Worm (Caenorhabditis elegans) whole organism, young adult: ENCODE results near the gene magu-4.

Experiments
- B0035.1 ChIP-seq: sonication (generic microtip); optimal IDR thresholded peaks from 2 replicates; lab custom pipeline; 2016; ENCODE audit warnings: missing genetic modification characterization, mild to moderate bottlenecking, missing compliant biosample characterization, missing genotype, missing genetic modification reagents
- D2030.7 ChIP-seq: fragments of 200-800 bp; sonication (Bioruptor generic); IDR thresholded peaks from 2 replicates; pipeline ENCODE4 v1.3.6; 2022; ENCODE audit warnings: missing genetic modification reagents, missing genetic modification characterization, missing compliant biosample characterization
- F37B4.10 ChIP-seq: fragments of 200-800 bp; sonication (Bioruptor generic); IDR thresholded peaks from 2 replicates; pipeline ENCODE4 v1.3.6; 2022; ENCODE audit warnings: missing genetic modification characterization, missing compliant biosample characterization
- F49E8.2 ChIP-seq: sonication (generic microtip); optimal IDR thresholded peaks from 3 replicates; lab custom pipeline; 2017; ENCODE audit warnings: missing genetic modification characterization, mild to moderate bottlenecking, missing compliant biosample characterization, antibody characterized with exemption, moderate library complexity; ENCODE audit not compliant: insufficient read depth
- T26A5.8 ChIP-seq: sonication (generic microtip); optimal IDR thresholded peaks from 2 replicates; lab custom pipeline; 2016; ENCODE audit warnings: missing genetic modification characterization, missing compliant biosample characterization
- Y67H2A.10 ChIP-seq: fragments of 200-800 bp; sonication (Bioruptor generic); conservative IDR thresholded peaks from 2 replicates; pipeline ENCODE4 v1.3.6; 2022; ENCODE audit warnings: missing genetic modification reagents, missing genetic modification characterization, missing compliant biosample characterization
- Y79H2A.3 ChIP-seq: fragments of 200-800 bp; sonication (Bioruptor generic); conservative IDR thresholded peaks from 2 replicates; pipeline ENCODE4 v1.3.6; 2022; ENCODE audit warnings: missing genetic modification reagents, missing genetic modification characterization, missing compliant biosample characterization
- ZK185.1 ChIP-seq: sonication (generic microtip); optimal IDR thresholded peaks from 2 replicates; lab custom pipeline; 2016; ENCODE audit warnings: mild to moderate bottlenecking, missing genetic modification characterization, missing compliant biosample characterization; ENCODE audit not compliant: poor library complexity, severe bottlenecking
- aptf-2 ChIP-seq: fragments of 200-800 bp; sonication (Bioruptor generic); conservative IDR thresholded peaks from 2 replicates; pipeline ENCODE4 v1.3.6; 2022; ENCODE audit warnings: missing genetic modification reagents, missing genetic modification characterization, missing compliant biosample characterization
- aptf-3 ChIP-seq: fragments of 200-800 bp; sonication (Bioruptor generic); IDR thresholded peaks from 2 replicates; pipeline ENCODE4 v1.3.6; 2022; ENCODE audit warnings: missing genetic modification characterization, missing compliant biosample characterization
- cebp-2 ChIP-seq: fragments of 200-800 bp; sonication (Bioruptor generic); IDR thresholded peaks from 2 replicates; pipeline ENCODE4 v1.3.6; 2022; ENCODE audit warnings: missing genetic modification characterization, missing compliant biosample characterization
- ceh-40 ChIP-seq: fragments of 200-800 bp; sonication (Bioruptor generic); IDR thresholded peaks from 2 replicates; pipeline ENCODE4 v1.3.6; 2022; ENCODE audit warnings: missing genetic modification characterization, missing compliant biosample characterization
- ceh-58 ChIP-seq: fragments of 200-800 bp; sonication (Bioruptor generic); IDR thresholded peaks from 2 replicates; pipeline ENCODE4 v1.3.6; 2022; ENCODE audit warnings: missing genetic modification characterization, missing compliant biosample characterization
- ceh-79 ChIP-seq: sonication (generic microtip); optimal IDR thresholded peaks from 2 replicates; lab custom pipeline; 2017; ENCODE audit warnings: mild to moderate bottlenecking, missing genetic modification characterization, missing compliant biosample characterization
- dox-1 ChIP-seq: fragments of 200-800 bp; sonication (Bioruptor generic); IDR thresholded peaks from 2 replicates; pipeline ENCODE4 v1.3.6; 2022; ENCODE audit warnings: missing genetic modification reagents, missing genetic modification characterization, missing compliant biosample characterization
- dpl-1 ChIP-seq: fragments of 150-350 bp; optimal IDR thresholded peaks from 2 replicates; lab custom pipeline; 2014; ENCODE audit warnings: missing biosample characterization, missing genetic modification reagents, missing genetic modification characterization
- egl-18 ChIP-seq: fragments of 200-800 bp; sonication (Bioruptor generic); IDR thresholded peaks from 2 replicates; pipeline ENCODE4 v1.3.6; 2022; ENCODE audit warnings: missing genetic modification reagents, missing genetic modification characterization, missing compliant biosample characterization
- egrh-3 ChIP-seq: fragments of 200-800 bp; sonication (Bioruptor generic); IDR thresholded peaks from 2 replicates; pipeline ENCODE4 v1.3.6; 2022; ENCODE audit warnings: missing genetic modification reagents, missing genetic modification characterization, missing compliant biosample characterization
- ets-4 ChIP-seq: fragments of 200-800 bp; sonication (Bioruptor generic); optimal IDR thresholded peaks from 2 replicates; lab custom pipeline; 2018; ENCODE audit warnings: mild to moderate bottlenecking, missing genetic modification characterization, missing compliant biosample characterization
- hlh-26 ChIP-seq: fragments of 200-800 bp; sonication (Bioruptor generic); conservative IDR thresholded peaks from 2 replicates; pipeline ENCODE4 v1.3.6; 2022; ENCODE audit warnings: missing genetic modification reagents, missing genetic modification characterization, missing compliant biosample characterization
- lin-26 ChIP-seq: fragments of 200-800 bp; sonication (Bioruptor generic); IDR thresholded peaks from 2 replicates; pipeline ENCODE4 v1.3.6; 2022; ENCODE audit warnings: missing genetic modification reagents, missing genetic modification characterization, missing compliant biosample characterization
- lin-35 ChIP-seq, 3 experiments: fragments of 150-350 bp in 2 of 3; sonication (generic microtip) in 1 of 3; optimal IDR thresholded peaks; 2 replicates each; lab custom pipeline; 2014 to 2018; ENCODE audit warnings: missing biosample characterization in 3 of 3, missing genetic modification characterization in 3 of 3, missing genetic modification reagents in 3 of 3
- lin-54 ChIP-seq: fragments of 200-800 bp; sonication (Bioruptor generic); optimal IDR thresholded peaks from 2 replicates; lab custom pipeline; 2018; ENCODE audit warnings: mild to moderate bottlenecking, missing genetic modification characterization, missing compliant biosample characterization
- madf-6 ChIP-seq: fragments of 200-800 bp; sonication (Bioruptor generic); IDR thresholded peaks from 2 replicates; pipeline ENCODE4 v1.3.6; 2022; ENCODE audit warnings: missing genetic modification reagents, missing genetic modification characterization, missing compliant biosample characterization
- mxl-1 ChIP-seq: sonication (generic microtip); optimal IDR thresholded peaks from 2 replicates; lab custom pipeline; 2016; ENCODE audit warnings: missing genetic modification characterization, missing compliant biosample characterization
- nfyb-1 ChIP-seq: fragments of 200-800 bp; sonication (Bioruptor generic); IDR thresholded peaks from 2 replicates; pipeline ENCODE4 v1.3.6; 2022; ENCODE audit warnings: missing genetic modification reagents, missing genetic modification characterization, missing compliant biosample characterization
- nhr-90 ChIP-seq: sonication (generic microtip); optimal IDR thresholded peaks from 2 replicates; lab custom pipeline; 2016; ENCODE audit warnings: missing genotype, mild to moderate bottlenecking, missing genetic modification characterization, missing compliant biosample characterization
- repo-1 ChIP-seq: sonication (generic microtip); optimal IDR thresholded peaks from 2 replicates; lab custom pipeline; 2017; ENCODE audit warnings: mild to moderate bottlenecking, missing genetic modification characterization, missing compliant biosample characterization
- sdz-38 ChIP-seq: sonication (generic microtip); optimal IDR thresholded peaks from 2 replicates; lab custom pipeline; 2016; ENCODE audit warnings: missing genotype, missing genetic modification characterization, missing compliant biosample characterization
- snpc-1.1 ChIP-seq: sonication (generic microtip); optimal IDR thresholded peaks from 2 replicates; lab custom pipeline; 2017; ENCODE audit warnings: missing genetic modification characterization, mild to moderate bottlenecking, missing compliant biosample characterization, antibody characterized with exemption, moderate library complexity, missing genotype, missing genetic modification reagents; ENCODE audit not compliant: insufficient read depth
- snpc-3.4 ChIP-seq: sonication (generic microtip); optimal IDR thresholded peaks from 2 replicates; lab custom pipeline; 2017; ENCODE audit warnings: missing genetic modification characterization, mild to moderate bottlenecking, missing compliant biosample characterization, antibody characterized with exemption, moderate library complexity, missing genotype, missing genetic modification reagents
- somi-1 ChIP-seq: fragments of 200-800 bp; sonication (Bioruptor generic); optimal IDR thresholded peaks from 2 replicates; lab custom pipeline; 2018; ENCODE audit warnings: mild to moderate bottlenecking, missing genetic modification characterization, missing compliant biosample characterization
- tbx-9 ChIP-seq: sonication (generic microtip); optimal IDR thresholded peaks from 2 replicates; lab custom pipeline; 2016; ENCODE audit warnings: borderline replicate concordance, missing genetic modification characterization, inconsistent platforms, missing compliant biosample characterization
- tlf-1 ChIP-seq: fragments of 200-800 bp; sonication (Bioruptor generic); optimal IDR thresholded peaks from 2 replicates; lab custom pipeline; 2018; ENCODE audit warnings: mild to moderate bottlenecking, missing genetic modification characterization, missing compliant biosample characterization
- unc-130 ChIP-seq: sonication (generic microtip); optimal IDR thresholded peaks from 2 replicates; lab custom pipeline; 2016; ENCODE audit warnings: missing genetic modification reagents, missing genetic modification characterization, missing compliant biosample characterization
- zim-3 ChIP-seq: sonication (generic microtip); optimal IDR thresholded peaks from 2 replicates; lab custom pipeline; 2017; ENCODE audit warnings: mild to moderate bottlenecking, missing genetic modification characterization, moderate library complexity, missing compliant biosample characterization
- ztf-22 ChIP-seq: fragments of 200-800 bp; sonication (Bioruptor generic); optimal IDR thresholded peaks from 2 replicates; lab custom pipeline; 2018; ENCODE audit warnings: mild to moderate bottlenecking, missing genetic modification characterization, moderate library complexity, missing compliant biosample characterization
- ztf-25 ChIP-seq: fragments of 200-800 bp; sonication (Bioruptor generic); IDR thresholded peaks from 2 replicates; pipeline ENCODE4 v1.3.6; 2022; ENCODE audit warnings: missing genetic modification reagents, missing genetic modification characterization, missing compliant biosample characterization
- ztf-28 ChIP-seq: fragments of 200-800 bp; sonication (Bioruptor generic); IDR thresholded peaks from 2 replicates; pipeline ENCODE4 v1.3.6; 2022; ENCODE audit warnings: missing genetic modification reagents, missing genetic modification characterization, missing compliant biosample characterization
- ztf-6 ChIP-seq: fragments of 200-800 bp; sonication (Bioruptor generic); IDR thresholded peaks from 2 replicates; pipeline ENCODE4 v1.3.6; 2022; ENCODE audit warnings: missing genetic modification reagents, missing genetic modification characterization, missing compliant biosample characterization

The magu-4 gene

ce11 chrIV:10046005-10046404 lies 36.5 kb downstream of the magu-4 start:
- TF ChIP-seq Y79H2A.3 (GFP tag; lab: Robert Waterston, UW) (no peak), aptf-2 (GFP tag; lab: Robert Waterston, UW) (no peak), ztf-25 (GFP tag; lab: Robert Waterston, UW) (no peak), nfyb-1 (no peak), mxl-1 (tag; lab: Kevin White, UChicago) (no peak), D2030.7 (GFP tag; lab: Robert Waterston, UW) (no peak), lin-26 (GFP tag; lab: Robert Waterston, UW) (no peak), ztf-6 (no peak), Y67H2A.10 (no peak), lin-35 (GFP tag; optimal IDR thresholded peaks at IDR 0.05; lab: Kevin White, UChicago) (no peak), somi-1 (GFP tag; lab: Kevin White, UChicago) (no peak), dpl-1 (GFP tag; lab: Kevin White, UChicago) (no peak), ztf-22 (GFP tag; lab: Kevin White, UChicago) (no peak), B0035.1 (tag; lab: Kevin White, UChicago) (no peak)

ce11 chrIV:10047108-10047507 lies 37.6 kb downstream of the magu-4 start, which contains the start of gene T04B2.3:
Gene T04B2.3, plus strand, starts transcription at chrIV:10047408.
- TF ChIP-seq T26A5.8 (tag; lab: Kevin White, UChicago) (no peak), egrh-3 (no peak), aptf-3 (GFP tag; lab: Robert Waterston, UW) (no peak), hlh-26 (GFP tag; lab: Robert Waterston, UW) (no peak)
- TF ChIP-seq, all 124 proteins: peak for 0

ce11 chrIV:10048268-10048667 lies 38.7 kb downstream of the magu-4 start:
- TF ChIP-seq Y67H2A.10 (no peak), B0035.1 (tag; lab: Kevin White, UChicago) (no peak), tbx-9 (no peak), Y79H2A.3 (GFP tag; lab: Robert Waterston, UW) (no peak), ztf-28 (no peak), ceh-58 (GFP tag; lab: Robert Waterston, UW) (no peak), ets-4 (GFP tag; lab: Kevin White, UChicago) (no peak), sdz-38 (tag; lab: Kevin White, UChicago) (no peak), F37B4.10 (no peak), ceh-40 (GFP tag; lab: Robert Waterston, UW) (no peak), tlf-1 (GFP tag; lab: Kevin White, UChicago) (no peak), nhr-90 (tag; lab: Kevin White, UChicago) (no peak), dox-1 (no peak), egl-18 (GFP tag; lab: Robert Waterston, UW) (no peak), zim-3 (tag; lab: Kevin White, UChicago) (no peak), snpc-3.4 (no peak), somi-1 (GFP tag; lab: Kevin White, UChicago) (no peak), snpc-1.1 (no peak), lin-26 (GFP tag; lab: Robert Waterston, UW) (no peak)

ce11 chrIV:10051088-10051487 lies 41.5 kb downstream of the magu-4 start, which contains the start of gene T04B2.8:
Gene T04B2.8, minus strand, starts transcription at chrIV:10051188.
- TF ChIP-seq madf-6 (GFP tag; lab: Robert Waterston, UW): no peak
- TF ChIP-seq F49E8.2 (tag; lab: Kevin White, UChicago): no peak
- TF ChIP-seq cebp-2 (GFP tag; lab: Robert Waterston, UW): no peak
- no peak for TF ChIP-seq D2030.7 (GFP tag; lab: Robert Waterston, UW)
- no peak for TF ChIP-seq lin-54 (GFP tag; lab: Kevin White, UChicago)
- TF ChIP-seq unc-130 (GFP tag; lab: Kevin White, UChicago): no peak
- no peak for TF ChIP-seq ZK185.1 (tag; lab: Kevin White, UChicago)
- no peak for TF ChIP-seq repo-1 (tag; lab: Kevin White, UChicago)
- TF ChIP-seq ceh-79 (tag; lab: Kevin White, UChicago): no peak
- no peak for TF ChIP-seq B0035.1 (tag; lab: Kevin White, UChicago)
